Worm (Caenorhabditis elegans): Measurements from ENCODE around the gene srx-8.

The srx-8 gene

DNA sequence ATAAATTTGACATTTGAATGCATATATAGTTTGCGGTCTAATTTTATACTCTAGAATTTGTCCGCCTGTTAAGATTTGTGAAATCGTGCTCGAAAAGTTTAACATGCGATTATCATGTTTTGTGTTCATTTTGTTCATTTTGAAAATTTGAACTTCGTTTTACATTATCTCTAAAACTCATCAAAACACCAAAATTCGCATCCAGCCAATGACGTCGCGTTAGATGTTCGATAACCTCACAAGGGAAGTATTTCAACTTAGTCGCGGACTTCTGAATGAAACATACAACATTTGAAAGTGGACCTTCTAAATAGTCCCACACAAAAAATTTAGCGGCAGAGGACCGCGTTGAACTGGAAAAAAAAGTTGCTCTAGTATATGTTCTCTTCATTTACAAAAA is 14.5 kb downstream of the srx-8 start:
- TF ChIP-seq B0310.2 (tag; optimal IDR thresholded peaks at IDR 0.05) (no peak), tbx-37 (GFP tag; conservative IDR thresholded peaks at IDR 0.05) (no peak), ceh-13 (GFP tag; optimal IDR thresholded peaks at IDR 0.05) (no peak), F13C5.2 (tag; optimal IDR thresholded peaks at IDR 0.05) (no peak), hmbx-1 (tag; optimal IDR thresholded peaks at IDR 0.05) (no peak), ama-1 (optimal IDR thresholded peaks at IDR 0.05) (no peak), hmg-4 (GFP tag; optimal IDR thresholded peaks at IDR 0.05) (no peak)

DNA sequence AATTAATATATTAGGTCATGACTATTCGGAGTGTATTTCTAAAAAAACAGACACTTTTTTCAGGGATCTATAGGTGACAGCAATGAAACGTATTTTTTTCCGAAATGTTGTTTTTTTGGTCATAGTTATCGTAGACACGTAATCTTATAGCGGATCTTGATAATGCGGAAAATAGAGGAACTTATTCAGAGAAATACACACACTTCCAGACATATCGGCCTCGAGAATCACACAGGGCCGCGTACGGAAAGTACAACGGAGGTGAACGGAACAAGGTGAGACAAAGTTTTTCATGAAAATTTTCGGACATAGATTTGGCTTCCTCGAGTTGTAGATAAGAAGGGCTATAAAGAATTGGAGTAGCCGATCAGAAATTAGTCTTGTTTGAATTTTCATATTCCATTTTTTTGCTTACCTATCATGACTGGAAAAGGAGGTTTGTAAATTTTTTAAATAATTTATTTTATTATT is 16.9 kb downstream of the srx-8 start, which contains the start of gene nhr-155:
nhr-155 (plus strand) TSS at position 421 of the 471 bp plus-strand sequence.
- no peak for TF ChIP-seq ama-1 (optimal IDR thresholded peaks at IDR 0.05)
- no peak for TF ChIP-seq B0310.2 (tag; optimal IDR thresholded peaks at IDR 0.05)
- TF ChIP-seq sea-1 (GFP tag; conservative IDR thresholded peaks at IDR 0.05), result no peak
- TF ChIP-seq hmbx-1 (tag; optimal IDR thresholded peaks at IDR 0.05), result no peak
- TF ChIP-seq pes-1 (GFP tag; IDR thresholded peaks at IDR 0.05), result no peak
- no peak for TF ChIP-seq ceh-36 (tag; optimal IDR thresholded peaks at IDR 0.05)
- TF ChIP-seq flt-1 (GFP tag; IDR thresholded peaks at IDR 0.05), result no peak
- no peak for TF ChIP-seq tbx-37 (GFP tag; conservative IDR thresholded peaks at IDR 0.05)
- TF ChIP-seq hnd-1 (tag; optimal IDR thresholded peaks at IDR 0.05), result no peak
- no peak for TF ChIP-seq hmg-4 (GFP tag; optimal IDR thresholded peaks at IDR 0.05)
- TF ChIP-seq scrt-1 (GFP tag; IDR thresholded peaks at IDR 0.05), result no peak
- no peak for TF ChIP-seq aly-1 (tag; optimal IDR thresholded peaks at IDR 0.05)
- TF ChIP-seq tbx-11 (GFP tag; IDR thresholded peaks at IDR 0.05), result no peak
- no peak for TF ChIP-seq ets-7 (tag; optimal IDR thresholded peaks at IDR 0.05)
- no peak for TF ChIP-seq tra-4 (tag; optimal IDR thresholded peaks at IDR 0.05)
- TF ChIP-seq F13C5.2 (tag; optimal IDR thresholded peaks at IDR 0.05), result no peak

DNA sequence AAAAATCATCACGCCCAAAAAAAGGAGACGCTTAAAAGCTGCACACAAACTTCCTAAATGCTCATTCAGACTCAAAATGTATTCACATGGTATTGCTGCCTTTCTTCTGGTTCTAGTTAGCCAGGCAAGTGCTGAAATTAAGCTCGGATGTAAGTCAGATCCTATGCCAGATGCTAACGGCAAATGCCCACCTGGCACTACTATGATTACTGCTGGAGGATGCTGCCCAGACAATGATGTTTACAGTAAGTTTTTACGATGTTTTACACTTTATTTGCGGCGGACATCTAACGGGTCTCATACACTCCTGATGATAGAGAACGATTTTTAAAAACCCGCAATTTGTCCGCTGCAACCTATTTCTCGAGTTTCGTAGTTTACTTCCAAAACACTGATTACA is 19.4 kb downstream of the srx-8 start, which contains the start of gene C14C6.5:
C14C6.5 (plus strand) TSS at position 58 of the 400 bp plus-strand sequence.
- TF ChIP-seq sea-1 (GFP tag; conservative IDR thresholded peaks at IDR 0.05), result no peak
- TF ChIP-seq F13C5.2 (tag; optimal IDR thresholded peaks at IDR 0.05), result no peak
- TF ChIP-seq ets-7 (tag; optimal IDR thresholded peaks at IDR 0.05), result no peak
- no peak for TF ChIP-seq flt-1 (GFP tag; IDR thresholded peaks at IDR 0.05)
- no peak for TF ChIP-seq tbx-37 (GFP tag; conservative IDR thresholded peaks at IDR 0.05)
- no peak for TF ChIP-seq hmbx-1 (tag; optimal IDR thresholded peaks at IDR 0.05)

DNA sequence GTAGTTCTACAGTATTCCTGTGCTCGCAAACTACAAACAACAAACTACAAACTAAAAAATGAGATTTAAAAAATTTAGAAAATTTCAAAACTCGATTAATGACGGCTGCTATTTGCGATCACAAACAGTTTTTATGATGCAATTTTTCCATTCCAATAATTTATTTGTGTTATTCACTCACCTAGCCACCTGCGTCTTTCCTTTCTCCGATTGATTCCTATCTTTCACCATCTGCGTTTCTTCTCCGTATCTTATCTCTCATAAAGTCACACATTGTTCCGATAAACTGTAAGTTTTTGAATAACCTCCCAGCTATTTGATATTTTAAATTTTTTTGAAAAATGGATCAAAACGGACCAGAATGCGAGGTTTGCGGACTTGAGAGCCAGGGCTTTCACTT is 21.8 kb downstream of the srx-8 start, which contains the start of gene nhr-132:
nhr-132 (plus strand) TSS at position 271 of the 400 bp plus-strand sequence.
- TF ChIP-seq tra-4 (tag; optimal IDR thresholded peaks at IDR 0.05) (no peak), sea-1 (GFP tag; conservative IDR thresholded peaks at IDR 0.05) (no peak), ama-1 (optimal IDR thresholded peaks at IDR 0.05) (no peak)

DNA sequence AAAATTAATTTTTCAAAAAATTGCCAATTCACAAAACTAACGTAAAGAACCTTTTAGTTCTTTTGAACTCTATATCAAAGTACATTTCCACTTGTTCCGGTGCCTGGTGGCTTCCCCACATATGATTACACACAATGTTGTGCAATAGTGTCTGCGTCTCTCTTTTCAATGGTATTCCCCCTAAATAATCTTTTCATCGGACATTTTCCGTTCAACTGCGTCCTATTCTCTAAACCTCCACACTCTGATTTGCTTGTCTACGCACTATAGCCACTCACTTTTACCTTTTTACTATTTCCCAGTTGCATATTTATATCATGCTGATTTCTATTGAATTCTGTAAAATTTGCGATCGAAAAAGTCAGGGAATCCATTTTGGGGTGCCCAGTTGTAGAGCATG is 23.9 kb downstream of the srx-8 start, which contains the start of gene nhr-58:
nhr-58 (plus strand) TSS at position 214 of the 400 bp plus-strand sequence.
- TF ChIP-seq tbx-11 (GFP tag; IDR thresholded peaks at IDR 0.05) (no peak), ceh-13 (GFP tag; optimal IDR thresholded peaks at IDR 0.05) (no peak), aly-1 (tag; optimal IDR thresholded peaks at IDR 0.05) (no peak), tbx-37 (GFP tag; conservative IDR thresholded peaks at IDR 0.05) (no peak), ceh-36 (tag; optimal IDR thresholded peaks at IDR 0.05) (no peak), ama-1 (optimal IDR thresholded peaks at IDR 0.05) (no peak), hnd-1 (tag; optimal IDR thresholded peaks at IDR 0.05) (no peak), pes-1 (GFP tag; IDR thresholded peaks at IDR 0.05) (no peak), hmbx-1 (tag; optimal IDR thresholded peaks at IDR 0.05) (no peak)

DNA sequence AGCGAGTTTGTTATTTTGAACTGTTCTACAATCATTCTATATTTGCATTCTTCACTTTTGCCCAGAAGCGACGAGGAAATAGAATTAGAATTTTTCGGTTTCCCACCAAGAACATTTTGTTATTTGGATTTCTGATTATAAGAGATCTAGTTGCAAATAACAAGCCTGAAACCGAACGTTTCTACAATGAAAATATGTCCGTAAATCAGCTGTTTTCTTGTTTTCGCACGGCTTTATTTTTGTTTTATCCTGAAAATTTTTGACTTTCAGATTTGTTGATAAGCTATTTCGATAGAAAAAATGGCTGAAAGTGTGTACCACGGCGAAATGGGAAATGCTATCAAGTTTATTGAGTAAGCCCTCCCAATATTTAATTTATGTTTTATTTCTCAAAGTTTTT is 28.4 kb downstream of the srx-8 start, which contains the start of gene srw-108:
srw-108 (plus strand) TSS at position 301 of the 400 bp plus-strand sequence.
- TF ChIP-seq hnd-1 (tag; optimal IDR thresholded peaks at IDR 0.05) (no peak), hmg-4 (GFP tag; optimal IDR thresholded peaks at IDR 0.05) (no peak), ceh-13 (GFP tag; optimal IDR thresholded peaks at IDR 0.05) (no peak), ceh-36 (tag; optimal IDR thresholded peaks at IDR 0.05) (no peak), scrt-1 (GFP tag; IDR thresholded peaks at IDR 0.05) (no peak), F13C5.2 (tag; optimal IDR thresholded peaks at IDR 0.05) (no peak), tbx-11 (GFP tag; IDR thresholded peaks at IDR 0.05) (no peak), sea-1 (GFP tag; conservative IDR thresholded peaks at IDR 0.05) (no peak), aly-1 (tag; optimal IDR thresholded peaks at IDR 0.05) (no peak), tra-4 (tag; optimal IDR thresholded peaks at IDR 0.05) (no peak), flt-1 (GFP tag; IDR thresholded peaks at IDR 0.05) (no peak)

DNA sequence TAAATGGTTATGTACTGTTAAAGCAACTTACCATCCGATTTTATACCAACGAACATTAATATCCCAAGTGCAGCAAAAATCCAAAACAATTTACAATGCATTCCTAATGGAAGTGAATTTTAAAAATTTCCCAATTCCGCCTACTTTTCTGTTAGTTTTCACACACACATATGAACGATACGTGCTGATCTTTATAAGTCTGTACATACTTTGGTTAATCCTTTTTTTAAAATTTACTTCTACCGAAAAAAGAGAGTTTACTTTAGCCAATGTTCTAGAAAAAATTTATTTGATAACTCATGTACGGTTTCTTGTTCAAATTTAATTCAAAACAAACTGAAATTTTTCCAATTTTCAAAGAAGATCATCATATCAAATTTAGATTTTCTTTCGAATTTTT is 30.9 kb downstream of the srx-8 start, which contains the start of gene R11G11.16:
R11G11.16 (minus strand) TSS at position 101 of the 400 bp plus-strand sequence.
- no peak for TF ChIP-seq aly-1 (tag; optimal IDR thresholded peaks at IDR 0.05)
- TF ChIP-seq sea-1 (GFP tag; conservative IDR thresholded peaks at IDR 0.05), result no peak
- no peak for TF ChIP-seq scrt-1 (GFP tag; IDR thresholded peaks at IDR 0.05)
- no peak for TF ChIP-seq pes-1 (GFP tag; IDR thresholded peaks at IDR 0.05)
- no peak for TF ChIP-seq tra-4 (tag; optimal IDR thresholded peaks at IDR 0.05)
- no peak for TF ChIP-seq B0310.2 (tag; optimal IDR thresholded peaks at IDR 0.05)
- TF ChIP-seq ceh-13 (GFP tag; optimal IDR thresholded peaks at IDR 0.05), result no peak
- TF ChIP-seq hmbx-1 (tag; optimal IDR thresholded peaks at IDR 0.05), result no peak
- no peak for TF ChIP-seq ama-1 (optimal IDR thresholded peaks at IDR 0.05)
- TF ChIP-seq ets-7 (tag; optimal IDR thresholded peaks at IDR 0.05), result no peak
- TF ChIP-seq hnd-1 (tag; optimal IDR thresholded peaks at IDR 0.05), result no peak
- no peak for TF ChIP-seq F13C5.2 (tag; optimal IDR thresholded peaks at IDR 0.05)
- no peak for TF ChIP-seq tbx-37 (GFP tag; conservative IDR thresholded peaks at IDR 0.05)
- TF ChIP-seq tbx-11 (GFP tag; IDR thresholded peaks at IDR 0.05), result no peak
- no peak for TF ChIP-seq hmg-4 (GFP tag; optimal IDR thresholded peaks at IDR 0.05)
- TF ChIP-seq flt-1 (GFP tag; IDR thresholded peaks at IDR 0.05), result no peak

DNA sequence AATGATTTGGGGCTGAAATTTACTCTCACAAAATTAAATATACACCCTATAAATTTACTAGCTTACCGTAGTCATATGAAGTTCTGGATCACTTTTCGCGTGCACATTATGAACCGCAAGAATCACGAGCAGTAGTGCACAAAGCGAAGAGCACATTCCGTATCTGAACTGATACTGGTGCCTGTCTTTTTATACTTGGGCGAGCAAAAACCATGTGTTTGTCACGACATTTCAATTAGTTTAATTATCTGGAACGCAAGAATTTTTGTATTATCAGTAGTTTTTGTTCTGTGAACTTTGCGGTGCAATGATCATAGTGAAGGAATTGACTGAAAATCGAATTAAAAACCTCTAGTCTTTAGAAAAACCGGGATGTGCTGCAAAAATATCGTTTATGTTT is 31.9 kb downstream of the srx-8 start, which contains the start of gene lipl-3:
lipl-3 (minus strand) TSS at position 161 of the 400 bp plus-strand sequence.
- TF ChIP-seq ceh-13 (GFP tag; optimal IDR thresholded peaks at IDR 0.05), result no peak
- TF ChIP-seq hmbx-1 (tag; optimal IDR thresholded peaks at IDR 0.05), result no peak
- no peak for TF ChIP-seq ama-1 (optimal IDR thresholded peaks at IDR 0.05)
- no peak for TF ChIP-seq sea-1 (GFP tag; conservative IDR thresholded peaks at IDR 0.05)
- TF ChIP-seq ets-7 (tag; optimal IDR thresholded peaks at IDR 0.05), result no peak
- no peak for TF ChIP-seq B0310.2 (tag; optimal IDR thresholded peaks at IDR 0.05)
- no peak for TF ChIP-seq aly-1 (tag; optimal IDR thresholded peaks at IDR 0.05)
- no peak for TF ChIP-seq tra-4 (tag; optimal IDR thresholded peaks at IDR 0.05)
- no peak for TF ChIP-seq tbx-11 (GFP tag; IDR thresholded peaks at IDR 0.05)
